Fruit fly (Drosophila melanogaster) whole organism, pupa: ENCODE results near the gene CG3184.

Experiments used
- CG13204 ChIP-seq: fragments of 200-800 bp; sonication (Bioruptor generic); optimal IDR thresholded peaks from 2 replicates; lab custom pipeline; 2018; ENCODE audit warnings: missing biosample characterization, mild to moderate bottlenecking, missing genetic modification characterization, moderate library complexity
- CG14655 ChIP-seq: fragments of 200-800 bp; sonication (Bioruptor generic); optimal IDR thresholded peaks from 3 replicates; lab custom pipeline; 2017; ENCODE audit warnings: mild to moderate bottlenecking, missing biosample characterization, missing genetic modification reagents, missing genetic modification characterization
- CG15710 ChIP-seq: fragments of 200-800 bp; sonication (Bioruptor generic); optimal IDR thresholded peaks from 2 replicates; lab custom pipeline; 2018; ENCODE audit warnings: missing biosample characterization, mild to moderate bottlenecking, missing genetic modification characterization, moderate library complexity
- CG17806 ChIP-seq: fragments of 200-800 bp; sonication (Bioruptor generic); optimal IDR thresholded peaks from 2 replicates; lab custom pipeline; 2018; ENCODE audit warnings: missing biosample characterization, mild to moderate bottlenecking, missing genetic modification characterization, moderate library complexity
- CG34367 ChIP-seq: fragments of 200-800 bp; sonication (Bioruptor generic); optimal IDR thresholded peaks from 2 replicates; lab custom pipeline; 2018; ENCODE audit warnings: missing biosample characterization, mild to moderate bottlenecking, missing genetic modification characterization
- CG4496 ChIP-seq: fragments of 200-800 bp; sonication (Bioruptor generic); IDR thresholded peaks from 3 replicates; pipeline ENCODE4 v1.3.6; 2022; ENCODE audit warnings: missing biosample characterization, missing genetic modification characterization
- CG8159 ChIP-seq: fragments of 200-800 bp; sonication (Bioruptor generic); optimal IDR thresholded peaks from 3 replicates; lab custom pipeline; 2018; ENCODE audit warnings: missing biosample characterization, mild to moderate bottlenecking, missing genetic modification characterization, moderate library complexity
- EcR ChIP-seq: fragments of 200-800 bp; sonication (Bioruptor generic); optimal IDR thresholded peaks from 3 replicates; lab custom pipeline; 2019; ENCODE audit warnings: missing biosample characterization, missing genetic modification characterization, mild to moderate bottlenecking, moderate library complexity, missing genetic modification reagents
- Ets98B ChIP-seq: fragments of 200-800 bp; sonication (Bioruptor generic); IDR thresholded peaks from 2 replicates; pipeline ENCODE4 v1.3.6; 2022; ENCODE audit warnings: missing biosample characterization, missing genetic modification characterization
- Snoo ChIP-seq: fragments of 200-800 bp; sonication (Bioruptor generic); optimal IDR thresholded peaks from 3 replicates; lab custom pipeline; 2017; ENCODE audit warnings: missing biosample characterization, mild to moderate bottlenecking, missing genetic modification characterization, inconsistent platforms
- fd96Ca ChIP-seq: fragments of 200-800 bp; sonication (Bioruptor generic); IDR thresholded peaks from 3 replicates; pipeline ENCODE4 v1.3.6; 2022; ENCODE audit warnings: missing biosample characterization, missing genetic modification characterization
- gl ChIP-seq: fragments of 200-800 bp; sonication (Bioruptor generic); optimal IDR thresholded peaks from 2 replicates; lab custom pipeline; 2018; ENCODE audit warnings: missing biosample characterization, mild to moderate bottlenecking, missing genetic modification characterization
- rn ChIP-seq: fragments of 200-800 bp; sonication (Bioruptor generic); IDR thresholded peaks from 2 replicates; pipeline ENCODE4 v1.3.6; 2022; ENCODE audit warnings: missing biosample characterization, missing genetic modification characterization

- TF ChIP-seq CG15710 (tag; lab: Kevin White, UChicago) (no peak), CG17806 (tag; lab: Kevin White, UChicago) (no peak), CG14655 (GFP tag; lab: Kevin White, UChicago) (peak; percentile 46), rn (no peak), CG4496 (GFP tag; lab: Robert Waterston, UW) (peak; percentile 43; the same call in 1 of the 3 replicates), EcR (no peak), CG8159 (tag; lab: Kevin White, UChicago) (no peak), fd96Ca (GFP tag; lab: Robert Waterston, UW) (no peak), gl (tag; lab: Kevin White, UChicago) (no peak), Snoo (tag; lab: Kevin White, UChicago) (no peak), CG13204 (no peak), Ets98B (peak; percentile 40), CG34367 (no peak)
Measured at dm6 chrX:6724904-6725505, 36.4 kb upstream of the CG3184 start.
